Fruit fly (Drosophila melanogaster): Measurements from ENCODE around the gene MED14.

The MED14 gene

DNA sequence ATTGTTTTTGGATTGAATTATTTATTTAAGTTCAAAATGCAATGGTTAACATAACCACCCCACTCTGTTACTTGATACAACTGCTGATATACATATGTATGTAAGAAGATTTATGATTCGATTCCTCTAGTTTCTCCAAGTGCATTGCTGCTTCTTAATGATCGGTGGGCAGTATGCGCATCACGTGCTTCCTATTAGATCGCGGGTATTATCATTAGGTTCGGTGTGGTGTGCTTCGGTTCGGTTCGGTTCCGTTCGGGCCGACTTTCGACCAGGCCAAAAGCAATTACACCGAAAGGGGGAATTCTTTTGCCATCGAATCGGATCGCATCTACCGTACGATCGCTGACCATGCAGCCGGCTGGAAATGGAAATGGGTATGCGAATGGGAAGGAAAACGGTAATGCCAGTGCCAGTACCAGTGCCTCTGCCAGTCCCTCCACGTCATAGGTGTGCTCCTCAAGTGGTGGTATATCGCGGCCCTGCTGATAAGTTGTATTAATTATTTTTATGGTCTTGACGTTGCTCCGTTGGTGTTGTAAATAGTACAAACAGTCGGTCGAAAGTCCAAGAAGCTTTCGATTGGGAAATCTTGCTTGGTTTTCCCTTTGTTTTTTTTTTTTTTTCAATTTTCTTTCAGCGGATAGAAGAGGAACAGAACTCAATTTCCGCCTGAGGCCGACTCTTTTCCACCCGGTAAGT lies 44.4 kb downstream of the MED14 start:
- TF ChIP-seq Mio (GFP tag; optimal IDR thresholded peaks at IDR 0.05) (no peak), Rel (GFP tag; optimal IDR thresholded peaks at IDR 0.05) (no peak), Rel (tag; optimal IDR thresholded peaks at IDR 0.05) (peak; percentile 76)

DNA sequence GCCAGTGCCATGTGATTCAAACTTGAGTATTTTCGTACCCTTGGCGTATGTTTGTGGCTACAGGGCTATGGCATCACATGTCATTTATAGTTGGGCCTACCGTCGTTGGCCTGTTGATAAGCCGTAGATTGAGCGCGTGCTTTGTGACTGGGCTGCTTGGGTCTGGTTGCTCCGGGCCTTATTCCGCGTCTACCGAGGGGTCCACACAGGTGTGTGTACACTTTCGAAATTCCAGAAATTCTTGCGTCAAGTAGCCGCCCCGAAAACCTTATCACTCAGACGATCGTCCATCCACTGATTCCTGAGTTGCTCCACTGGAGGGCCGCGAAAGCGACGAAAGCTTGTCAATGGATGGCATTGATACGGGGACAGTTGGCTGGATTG lies 45.0 kb downstream of the MED14 start:
- TF ChIP-seq psq (GFP tag; optimal IDR thresholded peaks at IDR 0.05), result no peak
- TF ChIP-seq fru (GFP tag; optimal IDR thresholded peaks at IDR 0.05), result no peak
- no peak for TF ChIP-seq Hr78 (GFP tag; optimal IDR thresholded peaks at IDR 0.05)
- no peak for TF ChIP-seq OdsH (GFP tag; optimal IDR thresholded peaks at IDR 0.05)

DNA sequence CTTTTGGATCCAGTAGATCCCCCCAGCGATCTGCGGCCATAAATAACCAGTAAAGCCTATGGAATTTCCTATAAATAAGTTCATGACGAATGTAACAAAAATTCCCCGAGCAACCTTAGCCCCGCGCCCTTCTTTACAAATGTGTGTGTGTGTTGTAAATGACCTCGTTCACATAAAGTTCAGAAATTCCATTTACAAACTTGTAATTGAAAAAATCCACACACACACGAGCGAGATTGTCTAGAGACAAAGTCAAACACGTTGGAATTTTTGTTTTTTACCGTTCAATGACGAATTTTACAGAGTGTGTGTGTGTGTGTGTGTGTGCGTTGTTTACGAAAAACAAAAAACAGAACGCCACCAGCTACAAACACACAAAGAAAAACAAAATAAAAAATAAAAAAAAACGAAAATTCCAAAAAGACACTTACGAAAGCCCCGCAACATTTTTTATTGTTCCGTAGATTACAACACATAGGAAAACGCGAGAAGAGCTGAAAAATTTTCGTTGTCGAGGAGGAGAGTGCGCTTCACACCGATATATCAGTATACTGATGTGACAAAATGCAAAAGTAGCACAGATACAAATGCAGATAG lies 45.8 kb downstream of the MED14 start:
- TF ChIP-seq Sp1 (GFP tag; optimal IDR thresholded peaks at IDR 0.05) (peak; percentile 71), Rel (GFP tag; optimal IDR thresholded peaks at IDR 0.05) (no peak), Rel (tag; optimal IDR thresholded peaks at IDR 0.05) (peak; percentile 37), Dif (GFP tag; optimal IDR thresholded peaks at IDR 0.05; ENCODE audit: partially characterized antibody) (no peak), Myc (optimal IDR thresholded peaks at IDR 0.05) (no peak), fru (GFP tag; optimal IDR thresholded peaks at IDR 0.05) (no peak)

DNA sequence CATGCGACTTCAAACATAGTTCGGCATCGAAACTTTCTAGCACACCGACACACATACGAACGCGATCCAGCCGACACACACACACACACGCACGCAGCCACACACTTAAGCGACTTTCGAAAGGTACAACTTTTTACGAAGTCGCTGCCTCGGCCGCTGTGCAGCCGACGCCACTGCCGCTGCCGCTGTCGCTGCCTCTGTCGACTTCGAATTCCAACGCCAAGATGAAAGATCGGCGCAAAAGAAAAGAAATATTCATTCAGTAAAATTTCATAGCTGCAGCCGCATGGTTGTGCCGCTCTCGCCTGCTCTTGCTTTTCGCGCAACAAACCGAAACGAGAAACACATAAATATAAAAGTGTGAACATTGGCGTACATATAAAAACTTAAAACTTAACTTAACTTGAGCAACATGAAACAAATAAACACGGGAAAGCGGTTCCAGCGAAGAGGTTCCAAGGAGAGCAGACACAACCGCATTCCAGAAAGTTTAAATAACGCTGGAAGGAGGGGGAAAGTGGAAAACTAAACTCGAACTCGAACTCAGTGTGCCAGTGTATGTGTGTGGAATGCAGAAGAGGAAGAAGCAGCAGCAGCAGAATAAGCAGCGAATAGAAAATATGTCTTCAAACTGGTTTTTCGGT lies 46.5 kb downstream of the MED14 start:
- no peak for TF ChIP-seq CG32264 (GFP tag; optimal IDR thresholded peaks at IDR 0.05)
- TF ChIP-seq HLH106 (tag; optimal IDR thresholded peaks at IDR 0.05), result no peak
- no peak for TF ChIP-seq brk (GFP tag; optimal IDR thresholded peaks at IDR 0.05)
- TF ChIP-seq h (GFP tag; optimal IDR thresholded peaks at IDR 0.05), result no peak
- TF ChIP-seq Hnf4 (GFP tag; optimal IDR thresholded peaks at IDR 0.05), result no peak
- no peak for TF ChIP-seq sage (GFP tag; optimal IDR thresholded peaks at IDR 0.05)
- no peak for TF ChIP-seq lola (GFP tag; optimal IDR thresholded peaks at IDR 0.05)
- TF ChIP-seq Dif (GFP tag; optimal IDR thresholded peaks at IDR 0.05; ENCODE audit: partially characterized antibody), result peak; percentile 31
- no peak for TF ChIP-seq CrebA (GFP tag; optimal IDR thresholded peaks at IDR 0.05; ENCODE audit: borderline replicate concordance)
- no peak for TF ChIP-seq OdsH (GFP tag; optimal IDR thresholded peaks at IDR 0.05)
- peak; percentile 58 for TF ChIP-seq Dfd (GFP tag; optimal IDR thresholded peaks at IDR 0.05)
- no peak for TF ChIP-seq Sp1 (GFP tag; optimal IDR thresholded peaks at IDR 0.05)
- no peak for TF ChIP-seq ey (GFP tag; optimal IDR thresholded peaks at IDR 0.05)
- TF ChIP-seq woc (GFP tag; optimal IDR thresholded peaks at IDR 0.05), result no peak
- no peak for TF ChIP-seq foxo (GFP tag; optimal IDR thresholded peaks at IDR 0.05)
- TF ChIP-seq Vsx2 (GFP tag; optimal IDR thresholded peaks at IDR 0.05; ENCODE audit: partially characterized antibody), result no peak
- TF ChIP-seq fru (GFP tag; optimal IDR thresholded peaks at IDR 0.05), result no peak
- TF ChIP-seq dsf (GFP tag; optimal IDR thresholded peaks at IDR 0.05; ENCODE audit: borderline replicate concordance), result no peak

DNA sequence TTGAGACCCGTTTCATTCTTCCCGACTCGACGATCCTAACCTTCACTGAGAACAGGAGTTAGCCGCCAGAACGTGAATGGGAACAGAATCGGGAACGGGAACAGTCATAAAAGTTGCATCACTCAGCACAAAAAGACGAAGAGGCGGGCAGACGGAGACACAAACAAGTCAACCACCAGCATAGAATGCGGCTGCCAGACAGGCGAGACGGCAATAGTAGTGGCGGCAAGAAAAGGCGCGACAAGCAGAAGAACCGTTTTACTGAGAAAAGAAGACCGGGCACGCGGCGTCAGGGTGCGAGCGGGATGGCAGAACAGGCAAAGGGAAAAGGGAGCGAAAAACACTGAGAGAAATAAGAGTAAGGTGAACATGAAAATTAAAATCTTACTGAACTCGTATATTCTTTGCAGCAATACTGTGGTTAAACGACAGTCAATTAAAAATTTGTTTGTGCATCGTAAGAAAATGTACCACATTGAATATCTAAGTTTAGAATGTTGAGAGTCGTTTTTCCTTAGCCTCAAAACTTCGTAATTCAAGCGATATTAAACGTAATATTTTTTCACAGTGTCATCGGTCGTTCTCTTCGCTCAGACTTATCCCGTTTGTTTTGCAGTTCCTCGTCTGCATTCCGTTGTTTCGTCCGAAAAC lies 47.4 kb downstream of the MED14 start:
- no peak for TF ChIP-seq usp (GFP tag; optimal IDR thresholded peaks at IDR 0.05)
- peak; percentile 75 for TF ChIP-seq tai (GFP tag; optimal IDR thresholded peaks at IDR 0.05)
- peak; percentile 74 for TF ChIP-seq sage (GFP tag; optimal IDR thresholded peaks at IDR 0.05)
- no peak for TF ChIP-seq Hr83 (GFP tag; optimal IDR thresholded peaks at IDR 0.05; ENCODE audit: poor library complexity, severe bottlenecking)
- TF ChIP-seq woc (GFP tag; optimal IDR thresholded peaks at IDR 0.05), result peak; percentile 93
- peak; percentile 58 for TF ChIP-seq Dfd (GFP tag; optimal IDR thresholded peaks at IDR 0.05)
- peak; percentile 64 for TF ChIP-seq CG32264 (GFP tag; optimal IDR thresholded peaks at IDR 0.05)
- peak; percentile 90 for TF ChIP-seq Sp1 (GFP tag; optimal IDR thresholded peaks at IDR 0.05)
- TF ChIP-seq CrebA (GFP tag; optimal IDR thresholded peaks at IDR 0.05; ENCODE audit: borderline replicate concordance), result no peak
- peak; percentile 92 for TF ChIP-seq OdsH (GFP tag; optimal IDR thresholded peaks at IDR 0.05)
- TF ChIP-seq CG9705 (GFP tag; optimal IDR thresholded peaks at IDR 0.05), result peak; percentile 79
- TF ChIP-seq rgr (GFP tag; optimal IDR thresholded peaks at IDR 0.05), result peak; percentile 91
- TF ChIP-seq jim (GFP tag; optimal IDR thresholded peaks at IDR 0.05), result no peak
- peak; percentile 94 for TF ChIP-seq psq (GFP tag; optimal IDR thresholded peaks at IDR 0.05)
- peak; percentile 73 for TF ChIP-seq brk (GFP tag; optimal IDR thresholded peaks at IDR 0.05)
- peak; percentile 16 for TF ChIP-seq Dif (GFP tag; optimal IDR thresholded peaks at IDR 0.05; ENCODE audit: partially characterized antibody)
- peak; percentile 77 for TF ChIP-seq dmrt93B (GFP tag; optimal IDR thresholded peaks at IDR 0.05)
- TF ChIP-seq dsf (GFP tag; optimal IDR thresholded peaks at IDR 0.05; ENCODE audit: borderline replicate concordance), result peak; percentile 34
- TF ChIP-seq Jra (GFP tag; optimal IDR thresholded peaks at IDR 0.05), result peak; percentile 35
- no peak for TF ChIP-seq Vsx2 (GFP tag; optimal IDR thresholded peaks at IDR 0.05; ENCODE audit: partially characterized antibody)
- peak; percentile 93 for TF ChIP-seq h (GFP tag; optimal IDR thresholded peaks at IDR 0.05)
- TF ChIP-seq ey (GFP tag; optimal IDR thresholded peaks at IDR 0.05), result peak; percentile 91
- TF ChIP-seq Hr78 (GFP tag; optimal IDR thresholded peaks at IDR 0.05), result no peak
- peak; percentile 85 for TF ChIP-seq sv (GFP tag; optimal IDR thresholded peaks at IDR 0.05)
- peak; percentile 93 for TF ChIP-seq br (GFP tag; optimal IDR thresholded peaks at IDR 0.05)
- TF ChIP-seq Hnf4 (GFP tag; optimal IDR thresholded peaks at IDR 0.05), result peak; percentile 85
- TF ChIP-seq Mio (GFP tag; optimal IDR thresholded peaks at IDR 0.05), result no peak
- TF ChIP-seq GATAd (GFP tag; optimal IDR thresholded peaks at IDR 0.05), result no peak
- peak; percentile 95 for TF ChIP-seq fru (GFP tag; optimal IDR thresholded peaks at IDR 0.05)
- no peak for TF ChIP-seq N (GFP tag; optimal IDR thresholded peaks at IDR 0.05)
